Fruit fly (Drosophila melanogaster) whole organism, prepupa: Measurements from ENCODE around the gene homer.

Source experiments
- Blimp-1 ChIP-seq: fragments of 200-800 bp; sonication (Bioruptor generic); optimal IDR thresholded peaks from 3 replicates; lab custom pipeline; 2017; ENCODE audit warnings: missing biosample characterization, missing genetic modification characterization, mild to moderate bottlenecking, moderate library complexity, missing genetic modification reagents
- CG10669 ChIP-seq: fragments of 200-800 bp; sonication (Bioruptor generic); optimal IDR thresholded peaks from 3 replicates; lab custom pipeline; 2018; ENCODE audit warnings: missing biosample characterization, mild to moderate bottlenecking, missing genetic modification characterization, moderate library complexity
- CG11294 ChIP-seq: fragments of 200-800 bp; sonication (Bioruptor generic); IDR thresholded peaks from 2 replicates; pipeline ENCODE4 v1.3.6; 2022; ENCODE audit warnings: missing biosample characterization, missing genetic modification characterization
- CG11762 ChIP-seq: fragments of 200-800 bp; sonication (Bioruptor generic); optimal IDR thresholded peaks from 3 replicates; lab custom pipeline; 2016; ENCODE audit warnings: missing biosample characterization, missing genetic modification characterization; ENCODE audit not compliant: insufficient read depth
- CG11902 ChIP-seq: fragments of 200-800 bp; sonication (Bioruptor generic); optimal IDR thresholded peaks from 3 replicates; lab custom pipeline; 2016; ENCODE audit warnings: missing biosample characterization, missing genetic modification characterization
- CG15336 ChIP-seq: fragments of 200-800 bp; sonication (Bioruptor generic); IDR thresholded peaks from 2 replicates; pipeline ENCODE4 v1.3.6; 2022; ENCODE audit warnings: missing biosample characterization, missing genetic modification characterization
- CG1621 ChIP-seq: fragments of 200-800 bp; sonication (Bioruptor generic); optimal IDR thresholded peaks from 3 replicates; lab custom pipeline; 2018; ENCODE audit warnings: missing biosample characterization, mild to moderate bottlenecking, missing genetic modification characterization
- CG16779 ChIP-seq: fragments of 200-800 bp; sonication (Bioruptor generic); optimal IDR thresholded peaks from 3 replicates; lab custom pipeline; 2017; ENCODE audit warnings: missing biosample characterization, mild to moderate bottlenecking, missing genetic modification characterization
- CG3032 ChIP-seq: fragments of 200-800 bp; optimal IDR thresholded peaks from 2 replicates; lab custom pipeline; 2019; ENCODE audit warnings: missing biosample characterization, mild to moderate bottlenecking, missing genetic modification characterization, moderate library complexity
- CG34406 ChIP-seq: fragments of 200-800 bp; sonication (Bioruptor generic); optimal IDR thresholded peaks from 3 replicates; lab custom pipeline; 2016; ENCODE audit warnings: missing biosample characterization, missing genetic modification characterization
- CG3919 ChIP-seq: fragments of 200-800 bp; sonication (Bioruptor generic); optimal IDR thresholded peaks from 3 replicates; lab custom pipeline; 2016; ENCODE audit warnings: missing biosample characterization, missing genetic modification characterization
- CG4318 ChIP-seq: fragments of 200-800 bp; sonication (Bioruptor generic); optimal IDR thresholded peaks from 3 replicates; lab custom pipeline; 2017; ENCODE audit warnings: missing biosample characterization, mild to moderate bottlenecking, missing genetic modification characterization
- CG6163 ChIP-seq: fragments of 200-800 bp; sonication (Bioruptor generic); IDR thresholded peaks from 3 replicates; pipeline ENCODE4 v1.3.6; 2022; ENCODE audit warnings: missing biosample characterization, missing genetic modification characterization
- CG6276 ChIP-seq: fragments of 200-800 bp; sonication (Bioruptor generic); optimal IDR thresholded peaks from 2 replicates; lab custom pipeline; 2017; ENCODE audit warnings: missing biosample characterization, mild to moderate bottlenecking, missing genetic modification characterization
- CG6792 ChIP-seq: fragments of 200-800 bp; sonication (Bioruptor generic); optimal IDR thresholded peaks from 3 replicates; lab custom pipeline; 2016; ENCODE audit warnings: missing biosample characterization, missing genetic modification characterization
- CG6808 ChIP-seq: fragments of 200-800 bp; sonication (Bioruptor generic); optimal IDR thresholded peaks from 3 replicates; lab custom pipeline; 2017; ENCODE audit warnings: missing biosample characterization, missing genetic modification characterization, mild to moderate bottlenecking, moderate library complexity, missing genetic modification reagents
- CG7368 ChIP-seq: fragments of 200-800 bp; sonication (Bioruptor generic); optimal IDR thresholded peaks from 3 replicates; lab custom pipeline; 2016; ENCODE audit warnings: missing biosample characterization, missing genetic modification characterization
- CG8119 ChIP-seq: fragments of 200-800 bp; sonication (Bioruptor generic); IDR thresholded peaks from 3 replicates; pipeline ENCODE4 v1.3.6; 2022; ENCODE audit warnings: missing biosample characterization, missing genetic modification characterization
- CG8319 ChIP-seq: fragments of 200-800 bp; sonication (Bioruptor generic); optimal IDR thresholded peaks from 3 replicates; lab custom pipeline; 2016; ENCODE audit warnings: missing biosample characterization, missing genetic modification characterization
- CG8632 ChIP-seq: fragments of 200-800 bp; sonication (Bioruptor generic); optimal IDR thresholded peaks from 3 replicates; lab custom pipeline; 2016; ENCODE audit warnings: missing biosample characterization, missing genetic modification characterization
- CG9139 ChIP-seq: fragments of 200-800 bp; sonication (Bioruptor generic); optimal IDR thresholded peaks from 3 replicates; lab custom pipeline; 2017; ENCODE audit warnings: missing biosample characterization, mild to moderate bottlenecking, missing genetic modification characterization
- Eip78C ChIP-seq: fragments of 200-800 bp; sonication (Bioruptor generic); peaks from one replicate; lab custom pipeline; 2016; ENCODE audit warnings: missing biosample characterization, missing genetic modification characterization
- Eip93F ChIP-seq: fragments of 200-800 bp; sonication (Bioruptor generic); optimal IDR thresholded peaks from 2 replicates; lab custom pipeline; 2016; ENCODE audit warnings: missing biosample characterization, mild to moderate bottlenecking, missing genetic modification characterization
- Ets21C ChIP-seq: fragments of 200-800 bp; sonication (Bioruptor generic); optimal IDR thresholded peaks from 3 replicates; lab custom pipeline; 2016; ENCODE audit warnings: missing biosample characterization, missing genetic modification characterization
- Ets96B ChIP-seq: fragments of 200-800 bp; optimal IDR thresholded peaks from 2 replicates; lab custom pipeline; 2019; ENCODE audit warnings: missing biosample characterization, mild to moderate bottlenecking, missing genetic modification characterization, moderate library complexity
- Gug ChIP-seq: fragments of 200-800 bp; sonication (Bioruptor generic); IDR thresholded peaks from 2 replicates; pipeline ENCODE4 v1.3.6; 2022; ENCODE audit warnings: missing biosample characterization, missing genetic modification characterization
- Hr4 ChIP-seq: fragments of 200-800 bp; sonication (Bioruptor generic); optimal IDR thresholded peaks from 3 replicates; lab custom pipeline; 2016; ENCODE audit warnings: missing biosample characterization, missing genetic modification characterization
- Met ChIP-seq: fragments of 200-800 bp; sonication (Bioruptor generic); optimal IDR thresholded peaks from 3 replicates; lab custom pipeline; 2016; ENCODE audit warnings: missing biosample characterization, missing genetic modification characterization
- Smox ChIP-seq: fragments of 200-800 bp; sonication (Bioruptor generic); optimal IDR thresholded peaks from 3 replicates; lab custom pipeline; 2016; ENCODE audit warnings: missing biosample characterization, missing genetic modification characterization
- achi ChIP-seq: fragments of 200-800 bp; sonication (Bioruptor generic); optimal IDR thresholded peaks from 3 replicates; lab custom pipeline; 2016; ENCODE audit warnings: missing biosample characterization, missing genetic modification characterization
- acj6 ChIP-seq: fragments of 200-800 bp; sonication (Bioruptor generic); optimal IDR thresholded peaks from 3 replicates; lab custom pipeline; 2016; ENCODE audit warnings: missing biosample characterization, missing genetic modification characterization
- dsx ChIP-seq: fragments of 200-800 bp; optimal IDR thresholded peaks from 3 replicates; lab custom pipeline; 2019; ENCODE audit warnings: missing biosample characterization, mild to moderate bottlenecking, missing genetic modification characterization, moderate library complexity; ENCODE audit not compliant: poor library complexity, severe bottlenecking
- eg ChIP-seq: fragments of 200-800 bp; sonication (Bioruptor generic); IDR thresholded peaks from 3 replicates; pipeline ENCODE4 v1.3.6; 2022; ENCODE audit warnings: missing biosample characterization, missing genetic modification characterization
- esn ChIP-seq: fragments of 200-800 bp; sonication (Bioruptor generic); optimal IDR thresholded peaks from 2 replicates; lab custom pipeline; 2016; ENCODE audit warnings: missing biosample characterization, mild to moderate bottlenecking, missing genetic modification characterization, moderate library complexity
- fd59A ChIP-seq: fragments of 200-800 bp; sonication (Bioruptor generic); optimal IDR thresholded peaks from 2 replicates; lab custom pipeline; 2017; ENCODE audit warnings: missing biosample characterization, mild to moderate bottlenecking, missing genetic modification characterization, missing genetic modification reagents
- fkh ChIP-seq: fragments of 200-800 bp; sonication (Bioruptor generic); optimal IDR thresholded peaks from 3 replicates; lab custom pipeline; 2017; ENCODE audit warnings: missing biosample characterization, mild to moderate bottlenecking, missing genetic modification characterization, moderate library complexity
- net ChIP-seq: fragments of 200-800 bp; sonication (Bioruptor generic); optimal IDR thresholded peaks from 3 replicates; lab custom pipeline; 2016; ENCODE audit warnings: missing biosample characterization, missing genetic modification characterization
- ss ChIP-seq, 2 experiments: fragments of 200-800 bp; sonication (Bioruptor generic); optimal IDR thresholded peaks; 2 replicates in 1 of 2; 3 replicates in 1 of 2; lab custom pipeline; 2017 to 2018; ENCODE audit warnings: mild to moderate bottlenecking in 2 of 2, missing biosample characterization in 2 of 2, missing genetic modification characterization in 2 of 2, moderate library complexity in 1 of 2
- svp ChIP-seq: fragments of 200-800 bp; sonication (Bioruptor generic); peaks from one replicate; lab custom pipeline; 2016; ENCODE audit warnings: missing biosample characterization, missing genetic modification characterization

homer gene

DNA sequence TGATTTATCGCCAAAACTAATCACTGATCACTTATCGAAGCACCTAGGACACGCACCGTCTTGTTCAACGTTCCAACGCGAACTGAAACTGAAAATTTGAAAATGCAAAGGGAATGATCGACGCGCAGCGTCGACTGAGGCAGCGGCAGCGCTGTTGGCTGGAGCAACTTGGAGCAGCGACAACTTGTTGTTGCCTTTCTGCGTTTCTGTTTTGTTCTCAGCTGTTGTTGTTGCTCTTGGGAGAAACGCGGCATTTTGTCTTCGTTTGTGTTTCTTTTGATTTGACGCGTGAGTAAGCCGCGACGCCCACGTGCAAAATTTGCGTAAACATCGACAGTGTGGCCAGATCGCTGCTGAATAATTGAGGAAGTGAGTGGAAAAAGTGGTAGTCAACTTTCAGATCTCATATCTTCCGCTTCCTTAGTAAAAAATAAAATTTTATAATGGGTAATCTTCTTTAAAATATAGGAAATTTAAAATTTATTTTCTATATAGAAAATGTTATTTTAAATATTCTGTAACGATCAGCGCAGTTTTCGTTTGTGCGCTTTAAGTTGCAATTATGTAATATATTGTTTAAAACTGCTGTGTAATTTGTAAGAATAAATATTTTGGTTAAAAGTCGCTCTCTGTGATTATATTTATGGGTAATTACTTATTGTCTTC lies 14.0 kb downstream of the homer start, which contains the start of gene Tsp:
Tsp (minus strand) TSS at position 90 of the 666 bp plus-strand sequence.
- TF ChIP-seq Gug (GFP tag; lab: Robert Waterston, UW) (no peak), CG8119 (GFP tag; lab: Robert Waterston, UW) (peak; percentile 13; the same call in 1 of the 3 replicates), CG6808 (GFP tag; lab: Kevin White, UChicago) (peak; percentile 4), Met (GFP tag; lab: Kevin White, UChicago) (peak; percentile 27), net (GFP tag; lab: Kevin White, UChicago) (peak; percentile 4), Eip93F (GFP tag; lab: Kevin White, UChicago) (no peak), esn (GFP tag; lab: Kevin White, UChicago) (peak; percentile 21), achi (GFP tag; lab: Kevin White, UChicago) (peak; percentile 12), Smox (GFP tag; lab: Kevin White, UChicago) (no peak), Eip78C (peak; percentile 71), fkh (peak; percentile 23), CG10669 (no peak), Hr4 (GFP tag; lab: Kevin White, UChicago) (no peak), CG8632 (no peak), CG3919 (GFP tag; lab: Kevin White, UChicago) (peak; percentile 17), CG6792 (GFP tag; lab: Kevin White, UChicago) (no peak), Blimp-1 (GFP tag; lab: Kevin White, UChicago) (no peak), CG4318 (no peak), CG6163 (GFP tag; lab: Robert Waterston, UW) (peak; percentile 56), Ets96B (tag; lab: Kevin White, UChicago) (no peak), Ets21C (GFP tag; lab: Kevin White, UChicago) (no peak), CG8319 (GFP tag; lab: Kevin White, UChicago) (no peak), CG15336 (GFP tag; lab: Robert Waterston, UW) (peak; percentile 19; the same call in 1 of the 2 replicates), eg (no peak), CG1621 (tag; lab: Kevin White, UChicago) (peak; percentile 36), ss (GFP tag; optimal IDR thresholded peaks at IDR 0.05; lab: Kevin White, UChicago) (peak; percentile 5 to 41), CG6276 (GFP tag; lab: Kevin White, UChicago) (no peak), CG9139 (peak; percentile 7), CG7368 (GFP tag; lab: Kevin White, UChicago) (no peak), acj6 (GFP tag; lab: Kevin White, UChicago) (peak; percentile 28), CG34406 (GFP tag; lab: Kevin White, UChicago) (peak; percentile 7), svp (peak; percentile 64), CG11294 (GFP tag; lab: Robert Waterston, UW) (no peak), CG3032 (tag; lab: Kevin White, UChicago) (no peak)

DNA sequence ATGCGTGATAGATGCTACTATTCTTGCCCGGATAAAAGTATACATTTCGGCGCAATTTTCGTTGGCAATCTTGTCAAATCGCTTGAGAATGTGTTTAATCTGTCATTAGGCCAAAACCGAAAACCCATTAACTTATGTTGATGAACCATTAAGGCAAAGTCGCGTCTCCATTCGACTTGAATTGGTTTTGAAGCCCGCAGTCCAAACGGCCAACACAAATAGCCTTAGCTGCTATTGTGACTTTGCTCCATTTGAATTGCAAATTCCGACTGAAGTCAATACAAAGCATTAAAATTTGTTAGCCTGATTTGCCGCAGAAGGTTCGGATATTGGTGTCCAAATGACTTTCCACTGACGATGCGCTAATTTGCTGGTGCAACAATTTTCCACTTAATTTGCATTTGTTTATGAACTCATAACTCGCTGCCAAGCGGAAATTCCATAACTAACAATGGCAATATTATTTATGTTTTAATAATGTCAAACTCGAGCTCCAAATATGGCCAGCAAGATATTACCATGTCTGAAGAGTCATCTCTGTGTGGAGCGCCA lies 16.7 kb downstream of the homer start:
- TF ChIP-seq CG1621 (tag; lab: Kevin White, UChicago) (no peak), fd59A (no peak), CG16779 (no peak), CG11762 (GFP tag; lab: Kevin White, UChicago) (no peak), CG15336 (GFP tag; lab: Robert Waterston, UW) (no peak), CG6792 (GFP tag; lab: Kevin White, UChicago) (no peak), dsx (no peak), CG11902 (GFP tag; lab: Kevin White, UChicago) (no peak)
- TF ChIP-seq, all 60 proteins: peak for 0
